Worm (Caenorhabditis elegans) whole organism, late embryonic: ENCODE measurements around the gene F37A4.5.

ENCODE experiments used
- C08G9.2 ChIP-seq: sonication (generic microtip); optimal IDR thresholded peaks from 2 replicates; lab custom pipeline; 2016; ENCODE audit warnings: mild to moderate bottlenecking, missing genetic modification characterization, moderate library complexity, missing compliant biosample characterization
- F13H6.1 ChIP-seq: sonication (generic microtip); optimal IDR thresholded peaks from 2 replicates; lab custom pipeline; 2016; ENCODE audit warnings: missing genetic modification characterization, missing compliant biosample characterization
- K02D7.2 ChIP-seq: sonication (generic microtip); optimal IDR thresholded peaks from 2 replicates; lab custom pipeline; 2017; ENCODE audit warnings: mild to moderate bottlenecking, missing genetic modification characterization, missing compliant biosample characterization
- ama-1 ChIP-seq: fragments of 150-350 bp; optimal IDR thresholded peaks from 2 replicates; lab custom pipeline; 2014
- ceh-18 ChIP-seq: sonication (generic microtip); optimal IDR thresholded peaks from 2 replicates; lab custom pipeline; 2016; ENCODE audit warnings: missing genetic modification characterization, missing compliant biosample characterization
- ceh-19 ChIP-seq: fragments of 200-800 bp; sonication (Bioruptor generic); optimal IDR thresholded peaks from 2 replicates; lab custom pipeline; 2018; ENCODE audit warnings: mild to moderate bottlenecking, missing genetic modification characterization, missing compliant biosample characterization
- ceh-24 ChIP-seq: sonication (generic microtip); optimal IDR thresholded peaks from 2 replicates; lab custom pipeline; 2016; ENCODE audit warnings: mild to moderate bottlenecking, missing genetic modification characterization, missing compliant biosample characterization
- ceh-31 ChIP-seq: sonication (generic microtip); optimal IDR thresholded peaks from 2 replicates; lab custom pipeline; 2016; ENCODE audit warnings: missing genetic modification characterization, missing compliant biosample characterization
- ceh-45 ChIP-seq: fragments of 200-800 bp; sonication (Bioruptor generic); IDR thresholded peaks from 2 replicates; pipeline ENCODE4 v1.3.6; 2022; ENCODE audit warnings: missing genetic modification reagents, missing genetic modification characterization, missing compliant biosample characterization
- ceh-48 ChIP-seq: sonication (generic microtip); optimal IDR thresholded peaks from 2 replicates; lab custom pipeline; 2016; ENCODE audit warnings: missing genetic modification characterization, inconsistent platforms, missing compliant biosample characterization
- ceh-9 ChIP-seq: sonication (generic microtip); optimal IDR thresholded peaks from 2 replicates; lab custom pipeline; 2016; ENCODE audit warnings: mild to moderate bottlenecking, missing genetic modification characterization, inconsistent platforms, missing compliant biosample characterization
- che-1 ChIP-seq: sonication (generic microtip); optimal IDR thresholded peaks from 2 replicates; lab custom pipeline; 2016; ENCODE audit warnings: mild to moderate bottlenecking, missing genetic modification characterization, missing compliant biosample characterization
- dve-1 ChIP-seq: sonication (generic microtip); optimal IDR thresholded peaks from 2 replicates; lab custom pipeline; 2017; ENCODE audit warnings: antibody characterized with exemption, mild to moderate bottlenecking, missing genetic modification characterization, missing compliant biosample characterization
- elt-2 ChIP-seq: sonication (generic microtip); optimal IDR thresholded peaks from 2 replicates; lab custom pipeline; 2016; ENCODE audit warnings: missing genetic modification reagents, missing genetic modification characterization, missing compliant biosample characterization
- ets-4 ChIP-seq: sonication (generic microtip); optimal IDR thresholded peaks from 2 replicates; lab custom pipeline; 2016; ENCODE audit warnings: missing genetic modification characterization, missing compliant biosample characterization
- fkh-6 ChIP-seq: sonication (generic microtip); optimal IDR thresholded peaks from 2 replicates; lab custom pipeline; 2016; ENCODE audit warnings: missing genetic modification characterization, missing compliant biosample characterization
- gmeb-2 ChIP-seq: sonication (generic microtip); optimal IDR thresholded peaks from 2 replicates; lab custom pipeline; 2016; ENCODE audit warnings: missing genetic modification characterization, inconsistent platforms, missing compliant biosample characterization
- hlh-15 ChIP-seq: sonication (generic microtip); optimal IDR thresholded peaks from 2 replicates; lab custom pipeline; 2016; ENCODE audit warnings: missing genetic modification characterization, missing compliant biosample characterization
- madf-2 ChIP-seq: sonication (generic microtip); optimal IDR thresholded peaks from 2 replicates; lab custom pipeline; 2017; ENCODE audit warnings: missing genetic modification characterization, missing compliant biosample characterization
- mec-3 ChIP-seq: sonication (generic microtip); optimal IDR thresholded peaks from 2 replicates; lab custom pipeline; 2016; ENCODE audit warnings: borderline replicate concordance, missing genetic modification characterization, missing compliant biosample characterization
- nfya-1 ChIP-seq: sonication (generic microtip); optimal IDR thresholded peaks from 2 replicates; lab custom pipeline; 2017; ENCODE audit warnings: missing genetic modification characterization, mild to moderate bottlenecking, missing compliant biosample characterization, antibody characterized with exemption, moderate library complexity
- npax-4 ChIP-seq: sonication (generic microtip); optimal IDR thresholded peaks from 2 replicates; lab custom pipeline; 2016; ENCODE audit warnings: missing genetic modification characterization, missing compliant biosample characterization
- odd-2 ChIP-seq: sonication (generic microtip); optimal IDR thresholded peaks from 2 replicates; lab custom pipeline; 2017; ENCODE audit warnings: antibody characterized with exemption, mild to moderate bottlenecking, missing genetic modification characterization, missing compliant biosample characterization
- pat-9 ChIP-seq: fragments of 200-800 bp; sonication (Bioruptor generic); optimal IDR thresholded peaks from 2 replicates; lab custom pipeline; 2018; ENCODE audit warnings: mild to moderate bottlenecking, missing genetic modification characterization, moderate library complexity, missing compliant biosample characterization
- pax-1 ChIP-seq: fragments of 150-350 bp; optimal IDR thresholded peaks from 2 replicates; lab custom pipeline; 2014; ENCODE audit warnings: missing biosample characterization, missing genetic modification characterization
- pros-1 ChIP-seq: fragments of 150-350 bp; optimal IDR thresholded peaks from 2 replicates; lab custom pipeline; 2014; ENCODE audit warnings: missing biosample characterization, missing genetic modification reagents, missing genetic modification characterization
- ref-2 ChIP-seq: sonication (generic microtip); optimal IDR thresholded peaks from 2 replicates; lab custom pipeline; 2016; ENCODE audit warnings: missing genetic modification characterization, missing compliant biosample characterization
- rnt-1 ChIP-seq: sonication (generic microtip); optimal IDR thresholded peaks from 2 replicates; lab custom pipeline; 2016; ENCODE audit warnings: missing genetic modification characterization, missing compliant biosample characterization
- sdc-2 ChIP-seq: sonication (generic microtip); optimal IDR thresholded peaks from 2 replicates; lab custom pipeline; 2016; ENCODE audit warnings: missing genotype, missing genetic modification characterization, missing compliant biosample characterization
- tbx-2 ChIP-seq: sonication (generic microtip); optimal IDR thresholded peaks from 2 replicates; lab custom pipeline; 2016; ENCODE audit warnings: missing genetic modification characterization, missing compliant biosample characterization
- tbx-7 ChIP-seq: sonication (generic microtip); optimal IDR thresholded peaks from 2 replicates; lab custom pipeline; 2016; ENCODE audit warnings: missing genotype, missing genetic modification characterization, missing compliant biosample characterization
- ttx-3 ChIP-seq: sonication (generic microtip); optimal IDR thresholded peaks from 2 replicates; lab custom pipeline; 2016; ENCODE audit warnings: missing genetic modification reagents, missing genetic modification characterization, missing compliant biosample characterization
- unc-3 ChIP-seq, 2 experiments: fragments of 200-800 bp in 1 of 2; sonication (Bioruptor generic) in 1 of 2; sonication (generic microtip) in 1 of 2; conservative IDR thresholded peaks in 1 of 2; optimal IDR thresholded peaks in 1 of 2; 2 replicates each; pipeline versions ENCODE4 v1.3.6 to Lab custom; 2016 to 2022; ENCODE audit warnings: missing compliant biosample characterization in 2 of 2, missing genetic modification characterization in 2 of 2, missing genetic modification reagents in 1 of 2
- unc-42 ChIP-seq: sonication (generic microtip); optimal IDR thresholded peaks from 2 replicates; lab custom pipeline; 2016; ENCODE audit warnings: missing genotype, missing genetic modification characterization, missing compliant biosample characterization
- unc-55 ChIP-seq: sonication (generic microtip); optimal IDR thresholded peaks from 2 replicates; lab custom pipeline; 2017; ENCODE audit warnings: missing biosample characterization, missing genetic modification reagents, missing genetic modification characterization

F37A4.5 gene

DNA sequence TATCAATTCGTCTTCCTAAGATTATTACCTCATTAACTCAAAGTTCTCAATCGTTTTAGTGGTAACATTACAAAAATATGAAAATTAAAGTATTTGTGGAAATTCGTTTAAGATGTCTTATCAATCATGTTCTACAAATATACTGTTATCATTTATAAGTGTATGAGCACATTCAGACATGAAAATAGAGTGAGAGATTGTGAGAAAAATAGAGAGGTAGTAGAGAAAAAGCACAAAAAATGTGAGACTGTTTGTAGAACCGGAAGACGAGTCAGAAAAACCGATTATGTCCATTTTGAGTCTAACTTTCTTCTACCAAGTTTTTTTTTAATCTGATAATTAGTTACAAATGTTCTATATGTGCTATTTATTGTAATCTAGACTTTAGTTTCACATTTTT lies 18.4 kb upstream of the F37A4.5 start:
- TF ChIP-seq unc-3 (GFP tag; conservative IDR thresholded peaks at IDR 0.05; lab: Robert Waterston, UW) (no peak), unc-3 (tag; optimal IDR thresholded peaks at IDR 0.05; lab: Kevin White, UChicago) (no peak), ceh-48 (no peak), ets-4 (tag; lab: Kevin White, UChicago) (no peak), ceh-18 (tag; lab: Kevin White, UChicago) (no peak), sdc-2 (tag; lab: Kevin White, UChicago) (no peak), nfya-1 (no peak), ceh-45 (GFP tag; lab: Robert Waterston, UW) (no peak), elt-2 (tag; lab: Kevin White, UChicago) (no peak), K02D7.2 (tag; lab: Kevin White, UChicago) (no peak), pros-1 (no peak), fkh-6 (tag; lab: Kevin White, UChicago) (no peak), gmeb-2 (no peak), pax-1 (tag; lab: Kevin White, UChicago) (no peak), ceh-24 (tag; lab: Kevin White, UChicago) (no peak), C08G9.2 (tag; lab: Kevin White, UChicago) (no peak)

DNA sequence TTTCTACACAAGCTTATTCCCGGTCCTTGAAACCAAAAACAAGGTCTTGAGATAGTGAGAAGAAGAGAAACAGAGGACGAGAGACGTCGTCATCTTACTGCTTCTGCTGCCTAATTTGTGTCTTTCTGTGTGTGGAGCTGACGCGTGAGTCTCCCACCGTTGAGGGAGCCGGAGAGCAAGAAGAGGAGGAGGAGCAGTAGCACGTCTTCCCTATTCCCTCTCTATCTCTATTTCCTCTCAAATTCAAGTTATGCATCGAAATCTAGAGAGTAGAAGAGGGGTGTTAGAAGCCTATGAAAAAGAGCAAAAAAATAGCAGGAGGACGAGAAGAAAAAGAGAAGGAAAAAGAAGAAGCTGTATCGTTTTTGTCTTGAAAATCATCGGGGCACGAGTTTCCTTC lies 16.5 kb upstream of the F37A4.5 start:
- TF ChIP-seq unc-42 (no peak), ref-2 (tag; lab: Kevin White, UChicago) (no peak), ceh-31 (peak; percentile 54), odd-2 (tag; lab: Kevin White, UChicago) (no peak), tbx-7 (no peak), ceh-45 (GFP tag; lab: Robert Waterston, UW) (no peak), gmeb-2 (no peak), nfya-1 (peak; percentile 12), C08G9.2 (tag; lab: Kevin White, UChicago) (peak; percentile 4)

DNA sequence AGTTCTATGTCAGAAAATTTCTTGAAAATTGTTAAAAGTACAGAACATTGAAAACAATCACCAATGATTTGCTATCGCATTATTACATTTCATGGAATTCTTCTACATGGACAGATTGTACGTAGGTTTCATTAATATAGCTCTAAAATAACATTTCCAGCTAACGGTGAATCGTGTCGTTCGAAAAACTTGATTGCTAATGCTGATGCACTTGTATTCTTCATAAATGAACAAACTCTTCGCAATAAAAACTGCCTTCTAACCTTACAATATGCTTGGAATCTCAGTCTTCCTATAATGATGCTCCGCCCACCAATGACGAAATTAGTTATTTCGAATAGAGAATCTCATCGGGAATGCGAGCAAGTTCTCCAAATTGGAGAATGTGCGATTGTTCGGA lies 6.2 kb upstream of the F37A4.5 start, which contains the start of gene F37A4.6:
TSS of gene F37A4.6 (plus strand) at position 301 of the 400 bp plus-strand sequence.
- TF ChIP-seq ets-4 (tag; lab: Kevin White, UChicago) (no peak), C08G9.2 (tag; lab: Kevin White, UChicago) (no peak), elt-2 (tag; lab: Kevin White, UChicago) (no peak)

DNA sequence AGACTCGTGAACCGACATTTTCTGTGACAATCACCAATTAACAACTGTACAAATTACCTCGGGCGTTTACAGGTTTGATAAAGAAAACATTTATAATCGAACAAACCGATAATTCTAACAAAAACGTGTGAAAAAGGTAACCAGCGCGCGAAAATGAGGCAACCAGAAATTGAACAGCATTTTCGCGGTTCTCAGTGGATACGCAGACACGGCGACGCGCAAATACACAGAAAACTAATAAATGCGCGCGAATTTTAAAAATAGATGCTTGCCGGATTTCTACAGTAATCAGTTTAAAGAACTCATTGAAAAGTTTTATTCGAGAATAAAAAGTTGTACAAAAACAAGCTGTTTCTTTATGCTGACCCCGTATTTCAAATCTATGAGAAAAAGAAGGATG lies 1.7 kb upstream of the F37A4.5 start, which contains the start of gene isw-1:
TSS of gene isw-1 (minus strand) at position 118 of the 400 bp plus-strand sequence.
- no peak for TF ChIP-seq npax-4 (tag; lab: Kevin White, UChicago)
- no peak for TF ChIP-seq ama-1 (lab: Kevin White, UChicago)
- TF ChIP-seq ttx-3 (tag; lab: Kevin White, UChicago): no peak
- no peak for TF ChIP-seq F13H6.1 (tag; lab: Kevin White, UChicago)
- TF ChIP-seq hlh-15 (tag; lab: Kevin White, UChicago): no peak
- TF ChIP-seq odd-2 (tag; lab: Kevin White, UChicago): no peak
- TF ChIP-seq ceh-9 (tag; lab: Kevin White, UChicago): no peak
- no peak for TF ChIP-seq K02D7.2 (tag; lab: Kevin White, UChicago)
- no peak for TF ChIP-seq unc-55
- no peak for TF ChIP-seq mec-3 (tag; lab: Kevin White, UChicago)
- peak; percentile 10 for TF ChIP-seq nfya-1
- TF ChIP-seq ets-4 (tag; lab: Kevin White, UChicago): no peak
- no peak for TF ChIP-seq che-1 (tag; lab: Kevin White, UChicago)
- peak; percentile 29 for TF ChIP-seq ceh-31
- no peak for TF ChIP-seq pat-9
- peak; percentile 8 for TF ChIP-seq tbx-2 (tag; lab: Kevin White, UChicago)
- TF ChIP-seq rnt-1 (tag; lab: Kevin White, UChicago): no peak
- TF ChIP-seq sdc-2 (tag; lab: Kevin White, UChicago): no peak
- no peak for TF ChIP-seq madf-2 (tag; lab: Kevin White, UChicago)
- TF ChIP-seq ref-2 (tag; lab: Kevin White, UChicago): peak; percentile 55
- no peak for TF ChIP-seq ceh-19 (GFP tag; lab: Kevin White, UChicago)
- no peak for TF ChIP-seq dve-1 (tag; lab: Kevin White, UChicago)
